Fruit fly (Drosophila melanogaster) Kc167 (cell line): ENCODE measurements around the gene ATPsyndelta.

Experiments used
- Myc ChIP-seq: fragments of >200 bp; optimal IDR thresholded peaks from 2 replicates; lab custom pipeline; 2017; ENCODE audit warnings: missing external identifiers
- Sin3A ChIP-seq: fragments of >200 bp; optimal IDR thresholded peaks from 2 replicates; lab custom pipeline; 2018; ENCODE audit warnings: missing external identifiers
- h ChIP-seq: fragments of >200 bp; optimal IDR thresholded peaks from 3 replicates; lab custom pipeline; 2018; ENCODE audit warnings: missing external identifiers
- insv ChIP-seq: fragments of >200 bp; optimal IDR thresholded peaks from 3 replicates; lab custom pipeline; 2018; ENCODE audit warnings: missing external identifiers
- psq ChIP-seq: fragments of >200 bp; optimal IDR thresholded peaks from 2 replicates; lab custom pipeline; 2017; ENCODE audit warnings: missing external identifiers
- ttk ChIP-seq: sonication (Bioruptor generic); optimal IDR thresholded peaks from 2 replicates; lab custom pipeline; 2017; ENCODE audit warnings: missing external identifiers

The ATPsyndelta gene

DNA sequence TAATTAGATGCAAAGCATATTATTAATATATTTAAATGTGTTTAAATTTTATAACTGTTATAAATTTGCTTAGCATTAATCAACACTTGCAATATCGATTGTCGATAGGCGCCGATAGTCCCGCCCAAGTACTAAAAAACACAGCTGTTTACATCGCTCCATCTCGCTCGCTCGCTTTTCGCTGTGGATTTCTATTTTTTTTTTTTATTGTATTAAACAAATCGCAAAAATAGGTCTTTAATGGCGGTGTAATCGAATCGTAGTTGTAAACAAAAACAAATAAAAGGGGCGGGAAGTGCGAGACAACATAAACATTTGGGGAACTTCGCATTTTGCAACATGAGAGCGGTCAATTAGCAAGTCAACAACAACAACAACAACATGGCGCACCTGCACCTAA, 7.2 kb downstream of the ATPsyndelta start, which contains the start of gene CG34408:
TSS of gene CG34408 (plus strand) at position 156 of the 400 bp plus-strand sequence.
- no peak for TF ChIP-seq Myc (lab: Kevin White, UChicago)
- no peak for TF ChIP-seq Sin3A (lab: Kevin White, UChicago)
- TF ChIP-seq insv (lab: Kevin White, UChicago): no peak
- no peak for TF ChIP-seq ttk (lab: Kevin White, UChicago)
- TF ChIP-seq h (lab: Kevin White, UChicago): no peak
- no peak for TF ChIP-seq psq

DNA sequence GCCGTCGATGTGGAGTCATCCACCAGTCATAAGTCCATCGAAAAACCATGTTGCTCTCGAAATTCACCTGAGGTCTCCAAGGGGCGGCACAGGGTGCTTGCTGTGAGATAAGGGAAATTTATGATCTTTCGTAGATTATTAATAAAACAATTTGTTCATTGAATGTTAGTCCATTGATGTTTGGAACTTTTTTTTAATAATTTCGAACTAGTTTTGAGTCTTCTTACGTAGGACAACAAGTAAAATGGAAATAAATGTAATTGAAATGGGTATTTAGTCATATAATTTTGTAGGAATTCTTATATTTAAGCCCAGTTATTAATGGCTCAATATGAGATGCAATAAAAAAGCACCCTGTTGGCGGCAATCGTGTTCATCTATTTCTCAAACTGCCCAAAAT, 19.7 kb downstream of the ATPsyndelta start:
- TF ChIP-seq ttk (lab: Kevin White, UChicago) (no peak), insv (lab: Kevin White, UChicago) (no peak), Sin3A (lab: Kevin White, UChicago) (no peak), h (lab: Kevin White, UChicago) (no peak)

DNA sequence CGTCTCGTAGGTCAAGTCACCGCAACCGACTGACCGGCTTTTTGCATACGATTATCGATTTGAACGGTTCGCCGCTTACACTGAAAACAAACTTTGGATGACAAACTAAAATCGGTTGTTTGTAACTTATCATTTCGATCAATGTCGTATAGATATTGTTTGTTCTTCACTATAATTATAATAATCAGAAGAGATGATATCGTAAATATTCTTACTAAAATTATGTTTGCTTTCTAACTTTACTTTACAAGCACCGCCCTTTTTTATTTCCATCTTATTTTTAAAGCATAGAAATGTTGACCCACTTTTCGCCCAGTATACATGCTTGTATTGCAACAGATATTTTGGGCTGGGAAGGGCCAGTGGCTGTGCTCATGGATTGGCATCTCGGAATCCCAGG, 20.3 kb downstream of the ATPsyndelta start, which contains the start of gene CG2961:
TSS of gene CG2961 (minus strand) at position 16 of the 400 bp plus-strand sequence.
- no peak for TF ChIP-seq psq
- no peak for TF ChIP-seq h (lab: Kevin White, UChicago)

DNA sequence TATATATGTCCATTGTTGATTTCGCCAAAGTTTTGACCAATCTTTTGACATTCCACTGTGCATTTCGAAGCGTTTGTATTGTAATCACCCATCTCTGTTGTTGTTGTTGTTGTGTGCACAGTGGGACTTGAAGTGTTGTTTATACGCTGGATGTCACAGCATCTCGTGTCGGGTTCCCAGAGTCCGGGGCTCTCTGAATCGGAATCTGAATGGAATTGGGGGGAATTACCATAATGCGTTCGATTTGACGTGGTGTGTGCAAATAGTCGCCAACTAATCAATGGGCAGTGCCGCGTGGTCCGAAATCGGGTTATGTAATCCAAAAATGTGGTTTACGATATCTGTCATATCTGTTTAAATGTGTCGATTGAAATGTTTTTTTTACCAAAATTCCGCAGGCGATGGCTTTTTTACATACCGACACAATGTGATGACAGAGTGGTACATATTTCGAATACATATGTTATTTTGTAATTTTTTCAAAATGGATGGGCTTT, 21.3 kb downstream of the ATPsyndelta start:
- no peak for TF ChIP-seq Sin3A (lab: Kevin White, UChicago)
- no peak for TF ChIP-seq insv (lab: Kevin White, UChicago)
- no peak for TF ChIP-seq h (lab: Kevin White, UChicago)
- TF ChIP-seq Myc (lab: Kevin White, UChicago): no peak
- no peak for TF ChIP-seq psq
- TF ChIP-seq ttk (lab: Kevin White, UChicago): no peak

DNA sequence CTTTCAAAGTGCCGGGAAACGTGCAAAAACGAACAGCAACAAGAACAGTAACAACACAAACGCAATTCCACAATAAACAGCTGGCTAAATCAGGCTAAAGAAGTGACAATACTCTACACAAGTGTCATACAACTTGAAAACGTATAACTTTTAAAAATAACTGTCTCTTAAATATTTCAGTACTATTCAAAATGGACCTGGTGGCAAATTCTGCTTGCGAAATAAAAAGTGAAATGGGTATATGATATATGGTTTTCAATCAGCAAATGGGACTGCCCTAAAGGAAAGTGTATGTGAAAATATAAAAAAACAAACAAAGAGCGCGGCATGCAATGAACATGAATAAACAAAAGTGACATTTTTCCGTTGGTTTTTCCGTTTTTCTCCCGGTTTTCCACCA, 29.1 kb downstream of the ATPsyndelta start:
- TF ChIP-seq Sin3A (lab: Kevin White, UChicago): no peak

DNA sequence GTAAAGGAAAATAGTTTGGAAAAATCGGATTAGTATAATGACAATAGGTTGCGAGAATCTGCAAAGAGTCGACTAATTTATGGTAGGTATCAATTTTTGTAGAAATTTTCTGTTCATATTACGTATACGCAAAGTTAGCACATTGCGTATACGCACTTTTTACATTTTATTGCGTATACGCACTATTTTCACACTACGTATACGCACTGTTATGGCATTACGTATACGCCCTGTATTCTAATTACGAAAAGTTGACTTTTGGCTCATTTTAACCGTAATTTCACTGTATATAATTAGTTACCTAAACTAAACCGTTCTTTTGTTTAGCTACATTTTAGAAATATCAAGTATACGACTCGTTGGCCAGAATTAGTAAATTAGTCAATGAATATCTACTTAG, 30.1 kb downstream of the ATPsyndelta start:
- no peak for TF ChIP-seq h (lab: Kevin White, UChicago)
- no peak for TF ChIP-seq ttk (lab: Kevin White, UChicago)
- no peak for TF ChIP-seq Myc (lab: Kevin White, UChicago)
- TF ChIP-seq insv (lab: Kevin White, UChicago): no peak
- no peak for TF ChIP-seq Sin3A (lab: Kevin White, UChicago)
- no peak for TF ChIP-seq psq

DNA sequence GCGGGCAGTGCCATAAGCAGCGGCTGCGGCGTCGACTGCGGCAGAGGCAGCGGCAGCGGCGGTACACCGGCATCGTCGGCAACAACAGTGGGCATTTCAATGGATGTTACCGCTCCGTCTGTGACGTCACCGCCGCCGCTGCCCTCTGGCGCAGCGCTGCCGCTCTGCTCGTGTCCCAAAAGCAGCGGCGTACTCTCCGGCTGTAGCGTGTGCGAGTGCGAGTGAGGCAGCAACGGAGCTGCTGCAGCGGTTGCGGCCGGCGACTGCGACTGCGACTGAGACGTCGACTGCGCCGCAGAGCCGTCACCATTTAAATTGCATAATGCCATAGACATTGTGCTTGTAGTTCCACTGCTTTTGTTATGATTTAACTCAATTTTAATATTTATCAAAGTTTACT, 30.8 kb downstream of the ATPsyndelta start:
- TF ChIP-seq Sin3A (lab: Kevin White, UChicago) (no peak), Myc (lab: Kevin White, UChicago) (no peak), h (lab: Kevin White, UChicago) (no peak), psq (no peak), ttk (lab: Kevin White, UChicago) (no peak), insv (lab: Kevin White, UChicago) (no peak)

DNA sequence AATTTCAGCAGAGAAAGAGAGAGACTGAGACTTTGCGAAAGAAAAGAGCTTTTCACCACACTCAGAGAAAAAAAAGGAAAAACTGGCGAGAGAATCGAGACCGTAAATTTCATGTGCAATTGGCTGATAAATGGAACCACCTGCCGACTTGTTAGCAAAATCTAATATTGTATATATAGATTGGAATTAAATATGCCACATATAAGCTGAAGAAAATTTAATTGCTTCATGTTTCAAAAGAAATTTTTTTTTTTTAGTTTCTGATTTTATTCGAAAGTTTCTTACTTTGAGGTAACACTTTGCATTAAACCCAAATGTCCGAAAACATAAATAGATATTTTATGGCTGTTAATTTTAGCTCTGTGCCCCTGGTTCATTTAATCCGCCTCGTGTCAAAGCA, 32.0 kb downstream of the ATPsyndelta start:
- TF ChIP-seq psq (no peak), ttk (lab: Kevin White, UChicago) (no peak), h (lab: Kevin White, UChicago) (no peak), Sin3A (lab: Kevin White, UChicago) (no peak)

DNA sequence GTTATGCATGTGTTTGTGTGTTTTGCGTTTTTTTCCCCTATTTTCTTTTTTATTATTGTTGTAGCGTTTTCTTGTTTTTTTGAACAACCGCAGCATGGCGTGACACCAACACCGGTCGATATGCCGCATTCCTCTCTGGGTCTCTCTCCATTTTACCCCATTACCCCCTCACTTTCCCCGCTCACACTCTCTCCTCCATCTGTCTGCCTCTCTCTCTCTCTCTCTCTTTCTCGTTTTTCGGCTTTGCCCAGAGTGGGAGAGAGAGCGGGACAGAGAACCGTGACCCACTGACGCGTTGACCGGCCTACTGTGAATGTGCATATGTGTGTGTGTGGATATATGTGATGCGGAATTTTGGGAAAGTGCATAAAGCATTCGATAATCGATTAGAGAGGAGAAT, 34.6 kb downstream of the ATPsyndelta start:
- no peak for TF ChIP-seq insv (lab: Kevin White, UChicago)
- TF ChIP-seq Myc (lab: Kevin White, UChicago): no peak
- TF ChIP-seq psq: no peak
- TF ChIP-seq h (lab: Kevin White, UChicago): no peak
- no peak for TF ChIP-seq ttk (lab: Kevin White, UChicago)

DNA sequence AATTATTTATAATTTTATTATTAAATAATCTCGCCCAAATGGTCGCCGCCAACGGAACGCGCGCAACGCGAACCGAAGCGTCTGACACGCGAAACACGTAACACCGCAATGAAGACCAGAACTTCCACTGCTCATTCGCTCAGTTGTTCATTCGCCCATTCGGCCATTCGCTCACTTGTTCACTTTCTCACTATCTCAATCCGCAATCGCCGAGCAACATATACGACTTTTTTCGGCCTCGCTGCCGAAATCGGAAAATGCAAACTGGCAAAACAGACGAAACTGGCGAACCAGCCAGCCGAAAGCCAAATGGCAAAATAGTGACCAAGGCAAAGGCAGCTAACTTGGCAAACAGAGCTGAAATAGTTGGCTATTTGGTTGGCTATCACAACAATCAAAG, 37.2 kb downstream of the ATPsyndelta start:
- no peak for TF ChIP-seq psq

DNA sequence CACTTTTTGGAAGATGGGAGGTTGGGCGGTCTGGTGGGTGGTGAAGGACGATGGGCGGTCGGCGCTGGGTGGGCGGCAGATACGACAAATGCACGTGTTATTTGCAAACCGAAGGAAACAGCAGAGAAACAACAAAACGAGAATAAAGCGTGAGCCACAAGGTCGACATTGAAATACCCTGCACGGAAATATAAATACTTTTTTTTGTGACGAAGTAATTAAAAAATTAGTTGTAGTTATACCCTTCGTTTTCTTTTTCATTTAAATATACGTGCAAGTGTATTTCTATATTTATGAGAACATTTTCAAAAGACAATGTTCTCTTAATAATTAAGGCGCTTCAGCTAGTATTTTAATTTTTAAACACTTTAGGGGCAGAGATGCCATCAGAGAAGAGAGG, 37.9 kb downstream of the ATPsyndelta start:
- TF ChIP-seq ttk (lab: Kevin White, UChicago) (no peak), h (lab: Kevin White, UChicago) (no peak), insv (lab: Kevin White, UChicago) (no peak), psq (no peak), Sin3A (lab: Kevin White, UChicago) (no peak), Myc (lab: Kevin White, UChicago) (no peak)

DNA sequence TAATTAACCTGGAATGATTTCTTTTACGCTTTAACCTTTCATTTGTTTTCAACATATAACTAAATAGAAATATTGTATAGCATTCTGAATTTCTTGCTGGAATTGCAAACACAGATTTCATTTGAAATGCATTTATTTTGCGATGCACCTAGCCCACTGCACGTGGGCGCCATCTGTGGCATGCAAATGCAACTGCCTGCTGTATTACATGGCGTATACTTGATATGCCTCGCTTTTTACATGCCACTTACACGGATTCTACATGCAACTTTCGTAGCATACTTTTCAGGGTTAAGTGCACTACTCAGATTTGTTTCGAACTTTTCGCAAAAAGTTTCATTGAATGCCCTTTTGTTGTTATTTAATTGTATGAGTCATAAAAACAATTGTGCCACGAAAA, 40.0 kb downstream of the ATPsyndelta start:
- no peak for TF ChIP-seq ttk (lab: Kevin White, UChicago)
- no peak for TF ChIP-seq Myc (lab: Kevin White, UChicago)
- no peak for TF ChIP-seq h (lab: Kevin White, UChicago)
- TF ChIP-seq Sin3A (lab: Kevin White, UChicago): no peak
- no peak for TF ChIP-seq insv (lab: Kevin White, UChicago)
- no peak for TF ChIP-seq psq

DNA sequence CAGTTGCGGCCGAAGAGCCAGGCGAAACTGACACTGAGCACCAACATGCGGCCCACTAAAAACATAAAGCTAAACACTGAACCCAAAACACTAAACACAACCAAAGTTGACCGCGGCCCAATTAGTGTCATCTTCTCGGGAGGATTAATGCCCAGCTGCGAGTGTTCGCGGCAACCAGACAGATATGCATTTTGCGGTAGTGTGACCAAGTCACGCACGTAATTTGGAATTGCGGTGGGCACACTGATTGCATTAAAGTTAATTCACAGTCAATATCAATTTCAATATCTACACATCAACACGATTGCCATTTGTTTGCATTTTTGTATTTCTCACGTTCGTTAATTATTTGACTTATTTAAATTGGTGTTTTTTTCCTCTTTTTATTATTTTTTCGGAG, 43.5 kb downstream of the ATPsyndelta start:
- no peak for TF ChIP-seq insv (lab: Kevin White, UChicago)
- no peak for TF ChIP-seq h (lab: Kevin White, UChicago)
- TF ChIP-seq Sin3A (lab: Kevin White, UChicago): no peak
- TF ChIP-seq Myc (lab: Kevin White, UChicago): no peak
- TF ChIP-seq psq: no peak
- TF ChIP-seq ttk (lab: Kevin White, UChicago): no peak
